Worm (Caenorhabditis elegans) whole organism, L2 larva: Measurements from ENCODE around the gene mct-6.
A peak's percentile ranks its signal among the peaks of the same experiment; 100 is the strongest.

ENCODE experiments used
- C34F6.9 ChIP-seq: fragments of 150-350 bp; optimal IDR thresholded peaks from 2 replicates; lab custom pipeline; 2014; ENCODE audit warnings: missing biosample characterization, missing genetic modification characterization
- F13H6.1 ChIP-seq: sonication (generic microtip); optimal IDR thresholded peaks from 2 replicates; lab custom pipeline; 2016; ENCODE audit warnings: missing genetic modification characterization, missing compliant biosample characterization
- R02D3.7 ChIP-seq: fragments of 150-350 bp; optimal IDR thresholded peaks from 2 replicates; lab custom pipeline; 2014; ENCODE audit warnings: missing biosample characterization, missing genetic modification characterization
- Y55F3AM.14 ChIP-seq: fragments of 200-800 bp; sonication (Bioruptor generic); optimal IDR thresholded peaks from 2 replicates; lab custom pipeline; 2018; ENCODE audit warnings: mild to moderate bottlenecking, missing genetic modification characterization, missing compliant biosample characterization
- ZK546.5 ChIP-seq: sonication (generic microtip); optimal IDR thresholded peaks from 2 replicates; lab custom pipeline; 2017; ENCODE audit warnings: missing biosample characterization, missing genetic modification characterization
- alr-1 ChIP-seq: fragments of 150-350 bp; optimal IDR thresholded peaks from 2 replicates; lab custom pipeline; 2014; ENCODE audit warnings: missing biosample characterization, missing genetic modification characterization
- aly-2 ChIP-seq: fragments of 150-350 bp; optimal IDR thresholded peaks from 2 replicates; lab custom pipeline; 2014; ENCODE audit warnings: missing biosample characterization, missing genetic modification characterization
- blmp-1 ChIP-seq: sonication (generic microtip); optimal IDR thresholded peaks from 2 replicates; lab custom pipeline; 2017; ENCODE audit warnings: missing genetic modification characterization, mild to moderate bottlenecking, missing compliant biosample characterization, antibody characterized with exemption, moderate library complexity; ENCODE audit not compliant: insufficient read depth
- ceh-16 ChIP-seq: fragments of 150-350 bp; optimal IDR thresholded peaks from 2 replicates; lab custom pipeline; 2014; ENCODE audit warnings: missing biosample characterization, missing genetic modification characterization
- ceh-82 ChIP-seq: fragments of 150-350 bp; optimal IDR thresholded peaks from 2 replicates; lab custom pipeline; 2014; ENCODE audit warnings: missing biosample characterization, missing genetic modification characterization
- crh-2 ChIP-seq: sonication (generic microtip); optimal IDR thresholded peaks from 2 replicates; lab custom pipeline; 2017; ENCODE audit warnings: missing biosample characterization, missing genetic modification characterization
- dmd-4 ChIP-seq: sonication (generic microtip); optimal IDR thresholded peaks from 2 replicates; lab custom pipeline; 2017; ENCODE audit warnings: missing biosample characterization, missing genetic modification characterization
- egl-27 ChIP-seq: sonication (generic microtip); optimal IDR thresholded peaks from 3 replicates; lab custom pipeline; 2017; ENCODE audit warnings: missing biosample characterization, missing genetic modification reagents, missing genetic modification characterization
- elt-1 ChIP-seq: fragments of 150-350 bp; optimal IDR thresholded peaks from 2 replicates; lab custom pipeline; 2014; ENCODE audit warnings: missing biosample characterization, missing genetic modification characterization
- elt-3 ChIP-seq: sonication (generic microtip); optimal IDR thresholded peaks from 2 replicates; lab custom pipeline; 2017; ENCODE audit warnings: missing biosample characterization, missing genetic modification characterization
- fos-1 ChIP-seq: fragments of 150-350 bp; optimal IDR thresholded peaks from 2 replicates; lab custom pipeline; 2014; ENCODE audit warnings: missing biosample characterization, missing genetic modification characterization
- gmeb-1 ChIP-seq: fragments of 150-350 bp; optimal IDR thresholded peaks from 2 replicates; lab custom pipeline; 2014; ENCODE audit warnings: missing biosample characterization, missing genetic modification characterization
- lin-11 ChIP-seq: fragments of 150-350 bp; sonication (generic microtip); optimal IDR thresholded peaks from 2 replicates; lab custom pipeline; 2014; ENCODE audit warnings: missing biosample characterization, missing genetic modification characterization, inconsistent platforms, mixed read lengths
- lin-39 ChIP-seq: fragments of 150-350 bp; optimal IDR thresholded peaks from 2 replicates; lab custom pipeline; 2014; ENCODE audit warnings: missing biosample characterization, missing genetic modification reagents, missing genetic modification characterization
- lsy-2 ChIP-seq, 2 experiments: fragments of 150-350 bp in 1 of 2; sonication (generic microtip) in 1 of 2; optimal IDR thresholded peaks; 2 replicates each; lab custom pipeline; 2014 to 2017; ENCODE audit warnings: missing biosample characterization in 2 of 2, missing genetic modification characterization in 2 of 2
- mab-5 ChIP-seq: fragments of 150-350 bp; optimal IDR thresholded peaks from 2 replicates; lab custom pipeline; 2014; ENCODE audit warnings: missing biosample characterization, missing genetic modification characterization
- mbf-1 ChIP-seq: sonication (generic microtip); optimal IDR thresholded peaks from 2 replicates; lab custom pipeline; 2017; ENCODE audit warnings: missing biosample characterization, missing genetic modification characterization
- mdl-1 ChIP-seq, 2 experiments: fragments of 150-350 bp in 1 of 2; sonication (generic microtip) in 1 of 2; optimal IDR thresholded peaks; 2 replicates each; lab custom pipeline; 2017; ENCODE audit warnings: missing biosample characterization in 2 of 2, missing genetic modification characterization in 2 of 2
- nhr-10 ChIP-seq: sonication (generic microtip); optimal IDR thresholded peaks from 2 replicates; lab custom pipeline; 2017; ENCODE audit warnings: missing biosample characterization, missing genetic modification characterization
- nhr-11 ChIP-seq: fragments of 150-350 bp; optimal IDR thresholded peaks from 2 replicates; lab custom pipeline; 2014; ENCODE audit warnings: missing biosample characterization, missing genetic modification characterization
- nhr-12 ChIP-seq: fragments of 150-350 bp; optimal IDR thresholded peaks from 2 replicates; lab custom pipeline; 2014; ENCODE audit warnings: missing biosample characterization, missing genetic modification characterization
- nhr-129 ChIP-seq: fragments of 150-350 bp; optimal IDR thresholded peaks from 2 replicates; lab custom pipeline; 2014; ENCODE audit warnings: missing biosample characterization, missing genetic modification characterization
- nhr-21 ChIP-seq: fragments of 150-350 bp; optimal IDR thresholded peaks from 2 replicates; lab custom pipeline; 2014; ENCODE audit warnings: missing biosample characterization, missing genetic modification characterization
- nhr-23 ChIP-seq: fragments of 150-350 bp; optimal IDR thresholded peaks from 2 replicates; lab custom pipeline; 2014; ENCODE audit warnings: missing biosample characterization, missing genetic modification reagents, missing genetic modification characterization
- nhr-25 ChIP-seq: fragments of 150-350 bp; sonication (generic microtip); optimal IDR thresholded peaks from 3 replicates; lab custom pipeline; 2014; ENCODE audit warnings: missing biosample characterization, missing genetic modification characterization
- nhr-77 ChIP-seq: fragments of 150-350 bp; optimal IDR thresholded peaks from 2 replicates; lab custom pipeline; 2014; ENCODE audit warnings: missing biosample characterization, missing genetic modification characterization
- skn-1 ChIP-seq: sonication (generic microtip); optimal IDR thresholded peaks from 2 replicates; lab custom pipeline; 2017; ENCODE audit warnings: missing biosample characterization, missing genetic modification characterization
- sma-9 ChIP-seq, 2 experiments: fragments of 150-350 bp in 1 of 2; sonication (generic microtip) in 1 of 2; optimal IDR thresholded peaks; 2 replicates each; lab custom pipeline; 2014 to 2016; ENCODE audit warnings: missing genetic modification characterization in 2 of 2, mild to moderate bottlenecking in 1 of 2, missing biosample characterization in 1 of 2, missing compliant biosample characterization in 1 of 2, missing genetic modification reagents in 1 of 2, moderate library complexity in 1 of 2
- snpc-4 ChIP-seq: fragments of 150-350 bp; optimal IDR thresholded peaks from 2 replicates; lab custom pipeline; 2014; ENCODE audit warnings: missing biosample characterization, missing genetic modification characterization
- unc-39 ChIP-seq: fragments of 150-350 bp; optimal IDR thresholded peaks from 2 replicates; lab custom pipeline; 2014; ENCODE audit warnings: missing biosample characterization, missing genetic modification characterization
- ztf-4 ChIP-seq: fragments of 150-350 bp; optimal IDR thresholded peaks from 2 replicates; lab custom pipeline; 2014; ENCODE audit warnings: missing biosample characterization, missing genetic modification characterization

mct-6 gene

DNA sequence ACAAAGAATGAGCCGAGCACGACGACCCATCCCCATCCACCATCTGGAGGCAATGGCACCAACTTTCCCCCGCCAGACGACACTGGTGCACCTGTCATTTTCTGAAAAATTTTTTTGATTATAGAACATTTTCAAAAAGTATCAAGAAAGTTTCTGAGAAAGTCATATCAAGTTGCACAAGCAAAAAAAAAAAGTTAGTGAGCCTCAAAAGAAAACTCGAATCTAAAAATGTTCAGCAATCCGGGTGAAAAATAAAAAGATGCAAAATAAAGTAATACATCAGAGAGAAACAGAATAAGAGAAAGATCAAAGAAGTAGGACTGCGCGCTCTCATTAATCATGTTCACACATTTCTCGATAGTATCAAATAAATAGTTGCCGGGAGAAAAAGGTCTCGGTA is at the start of gene mct-6:
Gene mct-6, minus strand, starts transcription at position 101 of the 400 bp plus-strand sequence.
- TF ChIP-seq snpc-4 (tag; lab: Kevin White, UChicago) (no peak), unc-39 (tag; lab: Kevin White, UChicago) (no peak), mbf-1 (tag; lab: Kevin White, UChicago) (no peak), blmp-1 (tag; lab: Kevin White, UChicago) (no peak), elt-1 (no peak), Y55F3AM.14 (GFP tag; lab: Kevin White, UChicago) (no peak), F13H6.1 (tag; lab: Kevin White, UChicago) (no peak), fos-1 (no peak), mdl-1 (tag; optimal IDR thresholded peaks at IDR 0.05; lab: Kevin White, UChicago) (no peak), alr-1 (tag; lab: Kevin White, UChicago) (no peak), egl-27 (tag; lab: Kevin White, UChicago) (no peak), skn-1 (tag; lab: Kevin White, UChicago) (no peak), nhr-25 (tag; lab: Kevin White, UChicago) (no peak), nhr-23 (tag; lab: Kevin White, UChicago) (no peak), ceh-16 (no peak), elt-3 (tag; lab: Kevin White, UChicago) (no peak), nhr-11 (no peak), lin-11 (tag; lab: Kevin White, UChicago) (no peak), mab-5 (tag; lab: Kevin White, UChicago) (no peak)

DNA sequence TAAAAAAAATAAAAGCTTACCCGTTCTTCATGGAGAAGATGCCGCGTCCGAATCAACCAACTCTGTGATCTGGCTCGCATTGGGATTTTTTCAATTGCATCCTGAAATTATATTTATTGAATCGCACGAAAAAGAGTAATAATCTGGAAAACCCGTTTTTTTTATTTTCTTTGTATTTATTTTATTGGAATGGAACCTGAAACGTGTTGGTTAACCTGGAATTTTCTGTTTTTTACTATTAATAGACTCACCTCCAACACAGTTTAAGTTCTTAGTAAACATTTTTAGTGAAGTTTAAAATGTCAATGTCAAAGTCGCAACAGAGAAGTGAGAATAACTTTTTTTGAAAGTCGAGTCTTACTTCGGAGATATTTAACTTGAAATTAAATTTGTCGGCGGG is 48.0 kb upstream of the mct-6 start:
- no peak for TF ChIP-seq C34F6.9 (tag; lab: Kevin White, UChicago)
- TF ChIP-seq fos-1: no peak
- TF ChIP-seq aly-2 (tag; lab: Kevin White, UChicago): no peak
- no peak for TF ChIP-seq ztf-4 (tag; lab: Kevin White, UChicago)
- TF ChIP-seq egl-27 (tag; lab: Kevin White, UChicago): no peak
- no peak for TF ChIP-seq nhr-10 (tag; lab: Kevin White, UChicago)

DNA sequence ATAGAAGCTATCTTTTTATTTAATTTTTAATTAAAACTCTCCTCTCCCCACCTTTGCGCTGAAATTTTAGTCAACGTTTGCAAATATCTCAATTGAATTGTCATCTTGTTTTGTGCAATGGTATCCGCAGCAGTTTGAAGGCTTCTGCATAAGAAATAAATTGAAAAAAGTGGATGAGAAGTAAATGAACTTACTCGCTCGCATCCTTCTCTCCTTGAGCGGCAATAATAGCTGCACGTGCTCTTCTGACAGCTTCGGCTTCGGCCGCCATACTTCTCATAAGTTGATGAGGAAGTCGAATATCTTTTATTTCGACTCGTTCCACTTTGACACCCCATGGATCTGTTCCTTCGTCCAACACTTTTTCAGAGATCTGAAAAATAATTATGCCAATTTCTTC is 46.6 kb upstream of the mct-6 start:
- TF ChIP-seq gmeb-1 (tag; lab: Kevin White, UChicago): no peak
- no peak for TF ChIP-seq lsy-2 (tag; optimal IDR thresholded peaks at IDR 0.05; lab: Kevin White, UChicago)
- no peak for TF ChIP-seq lin-39
- TF ChIP-seq dmd-4 (tag; lab: Kevin White, UChicago): no peak
- TF ChIP-seq blmp-1 (tag; lab: Kevin White, UChicago): no peak
- no peak for TF ChIP-seq R02D3.7
- no peak for TF ChIP-seq nhr-12 (tag; lab: Kevin White, UChicago)
- TF ChIP-seq nhr-21 (tag; lab: Kevin White, UChicago): no peak
- TF ChIP-seq ceh-82 (tag; lab: Kevin White, UChicago): no peak
- TF ChIP-seq C34F6.9 (tag; lab: Kevin White, UChicago): no peak
- no peak for TF ChIP-seq aly-2 (tag; lab: Kevin White, UChicago)
- TF ChIP-seq nhr-77 (tag; lab: Kevin White, UChicago): no peak
- TF ChIP-seq, all 48 proteins: peak for 0

DNA sequence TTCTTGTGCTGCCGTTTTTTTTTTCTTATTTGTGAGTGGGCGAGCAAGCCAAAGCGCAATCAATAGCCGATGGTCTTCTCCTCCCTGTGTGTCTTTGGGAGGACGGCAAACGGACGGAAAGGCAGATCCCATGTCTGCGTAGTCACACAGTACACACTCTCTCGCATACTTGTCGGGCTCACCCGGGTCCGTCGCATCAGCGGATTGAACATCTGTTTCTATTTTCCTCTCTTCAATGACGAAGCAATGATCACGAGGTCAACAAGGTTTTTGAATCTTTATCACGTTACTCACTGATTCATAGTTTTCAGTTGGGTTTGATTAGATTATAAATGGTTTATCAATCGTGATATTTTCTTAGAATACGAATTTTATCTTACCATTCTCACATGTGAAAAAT is 45.2 kb upstream of the mct-6 start:
- TF ChIP-seq lsy-2 (tag; optimal IDR thresholded peaks at IDR 0.05; lab: Kevin White, UChicago) (peak in 1 of 2 experiments; percentile 31), sma-9 (GFP tag; optimal IDR thresholded peaks at IDR 0.05; lab: Kevin White, UChicago) (peak; percentile 54), sma-9 (tag; optimal IDR thresholded peaks at IDR 0.05; lab: Kevin White, UChicago) (no peak), fos-1 (peak; percentile 6), ZK546.5 (tag; lab: Kevin White, UChicago) (no peak), nhr-129 (tag; lab: Kevin White, UChicago) (peak; percentile 52), alr-1 (tag; lab: Kevin White, UChicago) (no peak), crh-2 (tag; lab: Kevin White, UChicago) (no peak), F13H6.1 (tag; lab: Kevin White, UChicago) (peak; percentile 57)

DNA sequence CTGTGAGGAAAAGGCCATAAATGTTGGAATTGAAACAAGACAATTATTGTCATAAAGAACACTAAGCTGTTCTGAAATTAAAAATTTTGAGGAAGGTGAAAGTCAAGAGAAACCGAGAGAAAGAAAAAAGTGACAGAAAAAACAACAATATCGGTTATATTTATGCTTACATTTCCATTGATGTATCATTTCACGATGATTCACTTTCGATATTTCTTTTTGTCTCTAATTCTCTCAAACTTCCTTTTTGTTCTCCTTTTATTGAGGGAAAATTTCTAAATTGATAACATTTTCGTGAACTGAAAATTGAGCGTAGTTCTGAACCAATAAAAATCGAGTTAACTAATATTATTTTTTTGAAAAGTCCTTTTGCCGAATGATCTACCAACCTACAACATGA is 44.6 kb upstream of the mct-6 start:
- TF ChIP-seq ZK546.5 (tag; lab: Kevin White, UChicago): no peak
- peak; percentile 84 for TF ChIP-seq fos-1
- TF ChIP-seq R02D3.7: no peak
- TF ChIP-seq blmp-1 (tag; lab: Kevin White, UChicago): peak; percentile 4
- TF ChIP-seq nhr-25 (tag; lab: Kevin White, UChicago): peak; percentile 18
